Fruit fly (Drosophila melanogaster): ENCODE measurements around the gene CG8188.

CG8188 gene

DNA sequence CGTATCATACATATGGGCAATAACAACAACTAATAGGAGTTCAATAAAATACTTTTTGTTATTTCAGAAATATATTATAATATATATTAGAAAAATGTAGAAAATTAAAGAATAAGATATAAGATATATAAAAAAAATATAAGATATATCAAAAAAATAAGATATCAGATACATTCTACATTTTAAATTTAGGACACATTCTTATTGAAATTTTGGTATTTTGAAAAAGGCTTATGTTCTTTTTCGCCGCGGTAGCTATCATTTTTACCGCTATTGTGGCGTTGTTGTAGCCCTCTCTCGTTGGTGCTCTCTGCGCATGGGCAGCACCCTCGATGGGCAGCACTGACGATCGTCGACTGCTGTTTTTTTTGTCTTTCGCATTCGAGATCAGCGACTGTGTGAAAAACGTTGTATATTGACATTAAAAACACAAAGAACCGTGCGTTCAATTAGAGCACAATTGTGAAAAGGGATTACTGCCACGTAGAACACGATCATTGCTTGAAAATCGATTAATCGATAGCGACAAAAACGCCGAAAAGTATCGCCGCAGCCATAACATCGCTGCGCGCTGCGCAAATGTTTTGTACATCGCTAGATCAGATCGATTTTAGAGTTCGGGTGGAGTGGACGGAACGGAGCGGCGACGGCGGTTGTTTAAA, 35.1 kb upstream of the CG8188 start (continued):
- peak; percentile 66 for TF ChIP-seq CG6254 (GFP tag; optimal IDR thresholded peaks at IDR 0.05)
- TF ChIP-seq so (GFP tag; IDR thresholded peaks at IDR 0.05), result peak; percentile 17; the same call in 1 of the 3 replicates
- TF ChIP-seq CG13296 (GFP tag; optimal IDR thresholded peaks at IDR 0.05), result peak; percentile 58
- TF ChIP-seq Doc3 (GFP tag; IDR thresholded peaks at IDR 0.05; ENCODE audit: partially characterized antibody), result peak; percentile 89
- no peak for TF ChIP-seq luna (GFP tag; optimal IDR thresholded peaks at IDR 0.05)
- TF ChIP-seq vvl (GFP tag; IDR thresholded peaks at IDR 0.05), result peak; percentile 80
- peak; percentile 65 for TF ChIP-seq Sox100B (GFP tag; optimal IDR thresholded peaks at IDR 0.05)
- TF ChIP-seq scrt (GFP tag; optimal IDR thresholded peaks at IDR 0.05), result no peak
- no peak for TF ChIP-seq CG7987 (GFP tag; optimal IDR thresholded peaks at IDR 0.05)
- TF ChIP-seq CG12071 (GFP tag; optimal IDR thresholded peaks at IDR 0.05), result no peak
- peak; percentile 27 for TF ChIP-seq ind (GFP tag; optimal IDR thresholded peaks at IDR 0.05)
- peak; percentile 40 for TF ChIP-seq CG15696 (tag; optimal IDR thresholded peaks at IDR 0.05)
- TF ChIP-seq HHEX (GFP tag; optimal IDR thresholded peaks at IDR 0.05), result peak; percentile 47
- no peak for TF ChIP-seq gsb (GFP tag; IDR thresholded peaks at IDR 0.05)
- TF ChIP-seq CG11696 (GFP tag; IDR thresholded peaks at IDR 0.05), result peak; percentile 97
- no peak for TF ChIP-seq CkIIα-i1 (GFP tag; IDR thresholded peaks at IDR 0.05)
- TF ChIP-seq Max (GFP tag; optimal IDR thresholded peaks at IDR 0.05), result no peak
- peak; percentile 48 for TF ChIP-seq Xbp1 (GFP tag; optimal IDR thresholded peaks at IDR 0.05)
- TF ChIP-seq sna (GFP tag; IDR thresholded peaks at IDR 0.05; ENCODE audit: partially characterized antibody), result peak; percentile 93
- TF ChIP-seq D19B (GFP tag; optimal IDR thresholded peaks at IDR 0.05), result no peak
- TF ChIP-seq Abd-B (GFP tag; optimal IDR thresholded peaks at IDR 0.05), result no peak
- no peak for TF ChIP-seq oc (tag; optimal IDR thresholded peaks at IDR 0.05)
- TF ChIP-seq gcm (GFP tag; optimal IDR thresholded peaks at IDR 0.05), result peak; percentile 73
- no peak for TF ChIP-seq Drgx (GFP tag; IDR thresholded peaks at IDR 0.05)
- TF ChIP-seq CG30020 (tag; optimal IDR thresholded peaks at IDR 0.05), result peak; percentile 7
- no peak for TF ChIP-seq nerfin-1 (tag; optimal IDR thresholded peaks at IDR 0.05)
- TF ChIP-seq HLHmδ (GFP tag; optimal IDR thresholded peaks at IDR 0.05), result peak; percentile 36
- peak; percentile 42 for TF ChIP-seq CG17359 (tag; optimal IDR thresholded peaks at IDR 0.05)
- TF ChIP-seq hkb (optimal IDR thresholded peaks at IDR 0.05), result peak; percentile 84
- peak; percentile 59 for TF ChIP-seq hkb (GFP tag; IDR thresholded peaks at IDR 0.05)

dm6 chrX:17737024-17737685, 34.3 kb upstream of the CG8188 start:
- peak; percentile 30; the same call in 1 of the 3 replicates for TF ChIP-seq knrl (GFP tag; IDR thresholded peaks at IDR 0.05; ENCODE audit: partially characterized antibody)
- TF ChIP-seq CG8290 (GFP tag; optimal IDR thresholded peaks at IDR 0.05), result peak; percentile 82
- TF ChIP-seq CG8290 (tag; optimal IDR thresholded peaks at IDR 0.05), result peak; percentile 74 to 95
- peak; percentile 24; the same call in 1 of the 2 replicates for TF ChIP-seq unc-4 (GFP tag; IDR thresholded peaks at IDR 0.05; ENCODE audit: partially characterized antibody)
- 0 out of 2 replicates have a peak, but pooled peaks have one; percentile 21 for TF ChIP-seq Xrp1 (GFP tag; IDR thresholded peaks at IDR 0.05)
- TF ChIP-seq sr (GFP tag; IDR thresholded peaks at IDR 0.05), result no peak
- 0 out of 3 replicates have a peak, but pooled peaks have one; percentile 9 for TF ChIP-seq CG16813 (GFP tag; IDR thresholded peaks at IDR 0.05; ENCODE audit: partially characterized antibody)
- TF ChIP-seq CG15073 (GFP tag; optimal IDR thresholded peaks at IDR 0.05), result no peak
- TF ChIP-seq btn (GFP tag; optimal IDR thresholded peaks at IDR 0.05), result no peak
- peak; percentile 91 for TF ChIP-seq nerfin-1 (tag; optimal IDR thresholded peaks at IDR 0.05)
- TF ChIP-seq chinmo (GFP tag; IDR thresholded peaks at IDR 0.05; ENCODE audit: partially characterized antibody), result 0 out of 4 replicates have a peak, but pooled peaks have one; percentile 15
- no peak for TF ChIP-seq pnt (GFP tag; optimal IDR thresholded peaks at IDR 0.05)
- TF ChIP-seq CG15696 (tag; optimal IDR thresholded peaks at IDR 0.05), result peak; percentile 1
- peak in 1 of 2 experiments; percentile 86 for TF ChIP-seq Pdp1 (GFP tag; optimal IDR thresholded peaks at IDR 0.05)
- no peak for TF ChIP-seq Xbp1 (GFP tag; optimal IDR thresholded peaks at IDR 0.05)
- TF ChIP-seq gfzf (GFP tag; optimal IDR thresholded peaks at IDR 0.05), result no peak
- peak; percentile 88 for TF ChIP-seq CTCF (GFP tag; optimal IDR thresholded peaks at IDR 0.05)
- TF ChIP-seq amos (GFP tag; IDR thresholded peaks at IDR 0.05; ENCODE audit: partially characterized antibody), result peak; percentile 58
- peak; percentile 91 for TF ChIP-seq kni (GFP tag; optimal IDR thresholded peaks at IDR 0.05)
- TF ChIP-seq CG6791 (GFP tag; IDR thresholded peaks at IDR 0.05; ENCODE audit: partially characterized antibody), result peak; percentile 69; the same call in 2 of the 3 replicates
- TF ChIP-seq crol (GFP tag; IDR thresholded peaks at IDR 0.05), result peak; percentile 32; the same call in 1 of the 2 replicates
